Worm (Caenorhabditis elegans): ENCODE data around the gene xtr-2.

- TF ChIP-seq ama-1 (optimal IDR thresholded peaks at IDR 0.05) (no peak), hmg-4 (GFP tag; optimal IDR thresholded peaks at IDR 0.05) (no peak), ceh-13 (GFP tag; optimal IDR thresholded peaks at IDR 0.05) (no peak), ets-7 (tag; optimal IDR thresholded peaks at IDR 0.05) (no peak), tbx-37 (GFP tag; conservative IDR thresholded peaks at IDR 0.05) (no peak), sea-1 (GFP tag; conservative IDR thresholded peaks at IDR 0.05) (no peak), hmbx-1 (tag; optimal IDR thresholded peaks at IDR 0.05) (no peak), pes-1 (GFP tag; IDR thresholded peaks at IDR 0.05) (no peak), hnd-1 (tag; optimal IDR thresholded peaks at IDR 0.05) (no peak), scrt-1 (GFP tag; IDR thresholded peaks at IDR 0.05) (no peak), flt-1 (GFP tag; IDR thresholded peaks at IDR 0.05) (no peak), ceh-36 (tag; optimal IDR thresholded peaks at IDR 0.05) (no peak), F13C5.2 (tag; optimal IDR thresholded peaks at IDR 0.05) (no peak), tbx-11 (GFP tag; IDR thresholded peaks at IDR 0.05) (no peak)
Observed at ce11 chrX:12326424-12326823, 11.1 kb downstream of the xtr-2 start, which contains the start of gene srd-41.

Measured in whole organism, early embryonic.